Worm (Caenorhabditis elegans) whole organism, L4/young adult: Measurements from ENCODE around the gene mrps-23.

ENCODE experiments used
- W03F9.2 ChIP-seq: fragments of 150-350 bp; optimal IDR thresholded peaks from 2 replicates; lab custom pipeline; 2014; ENCODE audit warnings: missing biosample characterization, missing genetic modification characterization
- him-1 ChIP-seq: sonication (generic microtip); optimal IDR thresholded peaks from 2 replicates; lab custom pipeline; 2016; ENCODE audit warnings: missing genotype, missing genetic modification reagents, missing genetic modification characterization, missing compliant biosample characterization

DNA sequence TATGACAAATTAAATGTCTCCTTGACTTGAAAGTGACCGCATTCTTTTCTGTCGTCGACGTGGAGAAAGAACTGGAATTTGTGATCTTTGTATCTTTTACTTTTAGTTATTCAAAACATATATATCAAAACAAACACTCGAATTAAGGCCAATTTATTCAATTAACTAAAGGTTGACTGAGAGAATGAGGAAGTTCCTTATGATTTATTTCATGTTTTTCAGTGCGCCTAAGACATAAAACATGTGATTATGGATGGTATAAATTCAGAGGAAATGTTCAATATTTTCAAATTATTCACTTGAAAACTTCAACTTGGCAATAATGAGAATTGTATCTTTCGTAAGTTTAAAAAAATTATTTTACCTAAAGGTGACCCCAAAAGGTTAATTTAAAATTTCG lies 9.9 kb downstream of the mrps-23 start, which contains the start of gene F55H2.8:
- TF ChIP-seq him-1 = no peak
- TF ChIP-seq W03F9.2 (tag; lab: Kevin White, UChicago) = no peak
